Worm (Caenorhabditis elegans): ENCODE data around the gene Y43D4A.6.

DNA sequence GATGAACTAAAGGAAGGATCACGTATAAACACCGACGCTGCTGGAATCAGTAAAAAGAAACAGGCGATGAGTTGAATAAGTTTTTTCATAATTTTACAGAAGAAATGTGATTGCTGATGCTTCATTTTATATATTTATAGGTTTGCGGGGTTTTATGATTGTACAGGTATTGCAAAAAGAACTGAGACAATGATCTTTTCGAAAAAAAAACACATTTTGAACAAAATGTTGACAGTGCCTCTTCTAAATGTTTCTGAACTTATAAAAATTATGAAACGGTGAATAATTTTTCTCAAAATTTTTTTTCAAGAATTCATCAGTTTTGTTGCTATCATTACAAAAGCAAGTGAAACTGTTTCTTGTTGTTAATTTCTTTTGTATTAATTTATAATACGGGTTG is 19.2 kb downstream of the Y43D4A.6 start, which contains the start of gene clec-193:
- TF ChIP-seq nhr-28 (tag; optimal IDR thresholded peaks at IDR 0.05) = no peak
- no peak for TF ChIP-seq snpc-4 (tag; optimal IDR thresholded peaks at IDR 0.05)
- no peak for TF ChIP-seq daf-12 (tag; optimal IDR thresholded peaks at IDR 0.05)
